Fruit fly (Drosophila melanogaster): ENCODE results near the gene CG4461.

Gene CG4461

dm6 chr3L:9398435-9398981 lies 23.3 kb downstream of the CG4461 start:
- TF ChIP-seq woc (GFP tag; optimal IDR thresholded peaks at IDR 0.05) (no peak), HLH106 (tag; optimal IDR thresholded peaks at IDR 0.05) (no peak), tai (GFP tag; optimal IDR thresholded peaks at IDR 0.05) (no peak), fru (GFP tag; optimal IDR thresholded peaks at IDR 0.05) (no peak), usp (GFP tag; optimal IDR thresholded peaks at IDR 0.05) (no peak), foxo (GFP tag; optimal IDR thresholded peaks at IDR 0.05) (peak in 1 of 2 experiments; percentile 36), GATAd (GFP tag; optimal IDR thresholded peaks at IDR 0.05) (no peak), Dif (GFP tag; optimal IDR thresholded peaks at IDR 0.05; ENCODE audit: partially characterized antibody) (no peak), Hr78 (GFP tag; optimal IDR thresholded peaks at IDR 0.05) (no peak), Hnf4 (GFP tag; optimal IDR thresholded peaks at IDR 0.05) (no peak), Jra (GFP tag; optimal IDR thresholded peaks at IDR 0.05) (no peak), Rel (GFP tag; optimal IDR thresholded peaks at IDR 0.05) (no peak), Rel (tag; optimal IDR thresholded peaks at IDR 0.05) (peak; percentile 51)

- TF ChIP-seq CrebA (GFP tag; optimal IDR thresholded peaks at IDR 0.05; ENCODE audit: borderline replicate concordance), result no peak
- peak; percentile 2 for TF ChIP-seq dsf (GFP tag; optimal IDR thresholded peaks at IDR 0.05; ENCODE audit: borderline replicate concordance)
- peak; percentile 15 for TF ChIP-seq OdsH (GFP tag; optimal IDR thresholded peaks at IDR 0.05)
- no peak for TF ChIP-seq Hr78 (GFP tag; optimal IDR thresholded peaks at IDR 0.05)
- TF ChIP-seq sage (GFP tag; optimal IDR thresholded peaks at IDR 0.05), result no peak
- peak; percentile 34 for TF ChIP-seq brk (GFP tag; optimal IDR thresholded peaks at IDR 0.05)
- peak; percentile 25 for TF ChIP-seq Hr83 (GFP tag; optimal IDR thresholded peaks at IDR 0.05; ENCODE audit: poor library complexity, severe bottlenecking)
- no peak for TF ChIP-seq dl (GFP tag; optimal IDR thresholded peaks at IDR 0.05; ENCODE audit: insufficient read depth in 1 of 2, partially characterized antibody in 2 of 2)
- no peak for TF ChIP-seq HLH106 (tag; optimal IDR thresholded peaks at IDR 0.05)
- no peak for TF ChIP-seq GATAd (GFP tag; optimal IDR thresholded peaks at IDR 0.05)
- TF ChIP-seq lola (GFP tag; optimal IDR thresholded peaks at IDR 0.05), result no peak
- TF ChIP-seq tai (GFP tag; optimal IDR thresholded peaks at IDR 0.05), result peak; percentile 52
- TF ChIP-seq Sp1 (GFP tag; optimal IDR thresholded peaks at IDR 0.05), result peak; percentile 50
- TF ChIP-seq Rel (GFP tag; optimal IDR thresholded peaks at IDR 0.05), result no peak
- TF ChIP-seq Rel (tag; optimal IDR thresholded peaks at IDR 0.05), result peak; percentile 23
- TF ChIP-seq CG32264 (GFP tag; optimal IDR thresholded peaks at IDR 0.05), result peak; percentile 23
- peak; percentile 15 for TF ChIP-seq br (GFP tag; optimal IDR thresholded peaks at IDR 0.05)
- TF ChIP-seq Hnf4 (GFP tag; optimal IDR thresholded peaks at IDR 0.05), result peak; percentile 76
- peak; percentile 33 for TF ChIP-seq fru (GFP tag; optimal IDR thresholded peaks at IDR 0.05)
- TF ChIP-seq pan (optimal IDR thresholded peaks at IDR 0.05), result no peak
- TF ChIP-seq Dfd (GFP tag; optimal IDR thresholded peaks at IDR 0.05), result no peak
- peak; percentile 24 for TF ChIP-seq sv (GFP tag; optimal IDR thresholded peaks at IDR 0.05)
- no peak for TF ChIP-seq dmrt93B (GFP tag; optimal IDR thresholded peaks at IDR 0.05)
- peak; percentile 40 for TF ChIP-seq rgr (GFP tag; optimal IDR thresholded peaks at IDR 0.05)
- no peak for TF ChIP-seq Mio (GFP tag; optimal IDR thresholded peaks at IDR 0.05)
- peak; percentile 36 for TF ChIP-seq h (GFP tag; optimal IDR thresholded peaks at IDR 0.05)
- no peak for TF ChIP-seq Dif (GFP tag; optimal IDR thresholded peaks at IDR 0.05; ENCODE audit: partially characterized antibody)
- TF ChIP-seq CG9705 (GFP tag; optimal IDR thresholded peaks at IDR 0.05), result no peak
- no peak for TF ChIP-seq Jra (GFP tag; optimal IDR thresholded peaks at IDR 0.05)
- TF ChIP-seq usp (GFP tag; optimal IDR thresholded peaks at IDR 0.05), result no peak
- peak; percentile 1 for TF ChIP-seq woc (GFP tag; optimal IDR thresholded peaks at IDR 0.05)
- TF ChIP-seq psq (GFP tag; optimal IDR thresholded peaks at IDR 0.05), result peak; percentile 15
- no peak for TF ChIP-seq ey (GFP tag; optimal IDR thresholded peaks at IDR 0.05)
Measured at dm6 chr3L:9399013-9399750, 24.0 kb downstream of the CG4461 start, which contains the start of gene CG4080. Gene CG4080, minus strand, starts transcription at chr3L:9399227.

dm6 chr3L:9399855-9400254 lies 24.6 kb downstream of the CG4461 start:
- no peak for TF ChIP-seq Abd-B (GFP tag; optimal IDR thresholded peaks at IDR 0.05)
- no peak for TF ChIP-seq Dif (GFP tag; optimal IDR thresholded peaks at IDR 0.05; ENCODE audit: partially characterized antibody)
- no peak for TF ChIP-seq sage (GFP tag; optimal IDR thresholded peaks at IDR 0.05)
- TF ChIP-seq lola (GFP tag; optimal IDR thresholded peaks at IDR 0.05), result no peak
- TF ChIP-seq dsf (GFP tag; optimal IDR thresholded peaks at IDR 0.05; ENCODE audit: borderline replicate concordance), result no peak
- TF ChIP-seq GATAd (GFP tag; optimal IDR thresholded peaks at IDR 0.05), result no peak
- no peak for TF ChIP-seq pan (optimal IDR thresholded peaks at IDR 0.05)
- TF ChIP-seq Hr78 (GFP tag; optimal IDR thresholded peaks at IDR 0.05), result no peak
- TF ChIP-seq usp (GFP tag; optimal IDR thresholded peaks at IDR 0.05), result no peak
- no peak for TF ChIP-seq brk (GFP tag; optimal IDR thresholded peaks at IDR 0.05)
- TF ChIP-seq woc (GFP tag; optimal IDR thresholded peaks at IDR 0.05), result no peak
- TF ChIP-seq sv (GFP tag; optimal IDR thresholded peaks at IDR 0.05), result no peak
- no peak for TF ChIP-seq Myc (optimal IDR thresholded peaks at IDR 0.05)
- TF ChIP-seq N (GFP tag; optimal IDR thresholded peaks at IDR 0.05), result no peak
- no peak for TF ChIP-seq Rel (GFP tag; optimal IDR thresholded peaks at IDR 0.05)
- no peak for TF ChIP-seq Rel (tag; optimal IDR thresholded peaks at IDR 0.05)

Measured in whole organism, wandering third instar larva.